Worm (Caenorhabditis elegans) whole organism, dauer: ENCODE results near the gene Y71H2AM.3.

Experiments used
- unc-62 ChIP-seq: sonication (generic microtip); optimal IDR thresholded peaks from 2 replicates; lab custom pipeline; 2017; ENCODE audit warnings: missing biosample characterization, missing genetic modification reagents, missing genetic modification characterization

Gene Y71H2AM.3

DNA sequence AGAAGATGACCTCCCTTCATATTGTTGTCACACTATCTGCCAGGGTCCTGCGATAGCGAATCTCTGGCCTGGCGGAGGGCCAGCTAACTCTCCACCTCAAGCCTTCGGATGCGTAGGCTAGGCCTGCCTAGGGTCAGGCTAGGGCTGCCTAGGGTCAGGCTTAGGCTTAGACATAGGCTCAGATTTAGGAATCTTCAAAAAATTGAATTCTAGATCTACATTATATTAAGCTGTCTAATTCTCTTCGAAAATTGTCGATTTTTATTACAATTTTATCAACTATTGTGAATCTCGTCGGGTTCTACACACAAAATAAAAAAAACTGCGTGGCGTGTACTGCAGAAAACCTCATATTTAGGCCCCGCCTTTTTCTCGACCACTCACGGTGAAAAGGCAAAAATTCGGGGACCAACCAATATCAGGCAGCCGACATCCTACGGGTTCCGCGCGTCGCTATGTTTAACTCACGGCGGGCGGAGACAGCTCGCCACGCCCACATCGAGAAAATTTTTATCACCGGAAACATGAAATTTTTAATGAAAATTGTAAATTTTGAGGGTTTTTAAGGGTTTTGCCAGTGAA is 9.7 kb upstream of the Y71H2AM.3 start:
- no peak for TF ChIP-seq unc-62 (GFP tag; lab: Kevin White, UChicago)

DNA sequence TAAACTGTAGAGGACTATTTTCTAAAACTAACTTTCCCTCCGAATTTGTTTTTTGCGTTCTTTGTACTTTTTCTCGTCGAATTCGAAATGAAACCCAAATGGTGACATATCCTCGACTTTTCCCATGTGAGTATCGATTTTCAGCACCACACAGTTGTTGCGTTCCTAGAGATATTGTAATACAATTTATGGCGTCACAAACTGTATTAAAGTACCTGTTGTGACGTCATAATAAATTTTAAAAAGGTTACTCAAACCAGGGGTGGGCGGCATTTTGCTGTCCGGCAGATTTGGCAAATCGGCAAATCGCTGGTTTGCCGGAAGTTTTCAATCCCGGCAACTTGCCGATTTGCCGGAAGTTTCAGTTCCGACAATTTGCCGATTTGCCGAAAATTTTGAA is 4.5 kb upstream of the Y71H2AM.3 start:
- no peak for TF ChIP-seq unc-62 (GFP tag; lab: Kevin White, UChicago)

DNA sequence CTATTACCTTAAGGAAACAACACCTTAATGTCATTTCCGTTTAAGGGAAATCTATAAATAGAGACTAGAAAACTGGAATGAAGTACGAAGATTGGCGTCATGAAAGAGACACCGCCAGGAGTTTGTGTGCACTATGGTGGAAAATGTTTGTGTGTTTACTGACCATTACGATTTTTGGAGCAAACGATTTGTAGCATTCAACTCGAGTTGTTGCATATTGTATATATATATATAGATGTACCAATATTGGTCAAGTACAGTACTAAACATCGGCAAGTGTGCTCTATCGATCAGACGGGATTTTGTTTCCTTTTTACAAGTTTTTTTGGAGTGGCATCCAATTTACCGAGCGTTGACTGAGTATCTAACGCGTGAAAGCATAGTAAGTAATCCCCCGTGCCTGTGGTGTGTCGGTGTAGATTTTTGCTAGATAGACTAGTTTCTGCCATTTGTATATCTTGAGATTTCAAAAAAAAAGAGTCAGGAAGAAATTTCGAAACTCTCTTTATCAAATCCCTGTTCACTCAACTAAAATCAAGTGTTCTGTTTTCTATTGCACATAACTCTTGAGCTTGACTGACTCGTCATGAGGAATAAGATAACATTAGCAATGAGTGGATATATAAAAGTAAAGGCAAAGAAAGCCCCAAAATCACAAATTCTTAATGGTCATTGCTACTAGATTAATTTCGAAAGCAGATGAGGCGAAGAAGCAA is 3.3 kb upstream of the Y71H2AM.3 start, which contains the start of the genes twk-45 and Y71H2AM.25:
Gene twk-45, minus strand, starts transcription at position 101 of the 716 bp plus-strand sequence.
Gene Y71H2AM.25, plus strand, starts transcription at position 666 of the 716 bp plus-strand sequence.
- no peak for TF ChIP-seq unc-62 (GFP tag; lab: Kevin White, UChicago)

DNA sequence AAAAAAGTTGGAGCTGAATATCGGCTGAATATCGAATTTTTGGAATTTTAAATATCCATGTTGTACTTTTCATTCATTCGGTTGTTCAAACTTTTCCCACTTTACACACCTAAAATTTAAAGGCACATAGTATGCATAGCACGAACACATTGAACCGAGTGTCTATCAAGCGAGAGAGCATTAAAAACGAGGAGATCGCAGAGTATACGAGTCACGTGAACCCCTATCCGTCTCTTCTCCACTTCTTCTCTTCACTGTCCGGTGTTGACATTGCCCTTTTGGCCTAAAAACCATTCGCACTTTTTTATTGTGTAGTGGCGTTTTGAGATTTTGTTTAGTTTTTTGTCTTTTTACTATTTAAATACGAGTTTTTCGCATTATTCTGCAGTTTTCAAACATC is 769 bp upstream of the Y71H2AM.3 start:
- no peak for TF ChIP-seq unc-62 (GFP tag; lab: Kevin White, UChicago)

DNA sequence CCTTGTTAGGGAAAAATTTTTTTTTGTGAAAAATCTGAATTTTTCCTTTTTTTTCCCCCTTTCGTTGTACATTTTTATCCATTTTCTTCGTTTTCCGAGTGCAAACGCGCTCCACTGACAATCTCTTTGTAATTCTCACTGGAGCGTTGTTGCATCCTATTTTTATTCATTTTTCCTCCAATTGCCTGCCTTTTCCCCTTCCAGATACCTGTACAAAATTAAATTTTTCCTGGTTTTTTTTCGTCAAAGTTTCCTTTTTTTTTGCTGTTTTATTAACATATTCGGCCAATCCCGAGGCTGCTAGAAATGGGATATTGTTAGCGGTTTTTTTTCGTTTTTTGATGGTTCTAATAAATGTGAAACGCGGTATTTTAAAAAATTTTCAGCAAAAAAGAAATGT is 6.2 kb downstream of the Y71H2AM.3 start:
- TF ChIP-seq unc-62 (GFP tag; lab: Kevin White, UChicago): no peak

DNA sequence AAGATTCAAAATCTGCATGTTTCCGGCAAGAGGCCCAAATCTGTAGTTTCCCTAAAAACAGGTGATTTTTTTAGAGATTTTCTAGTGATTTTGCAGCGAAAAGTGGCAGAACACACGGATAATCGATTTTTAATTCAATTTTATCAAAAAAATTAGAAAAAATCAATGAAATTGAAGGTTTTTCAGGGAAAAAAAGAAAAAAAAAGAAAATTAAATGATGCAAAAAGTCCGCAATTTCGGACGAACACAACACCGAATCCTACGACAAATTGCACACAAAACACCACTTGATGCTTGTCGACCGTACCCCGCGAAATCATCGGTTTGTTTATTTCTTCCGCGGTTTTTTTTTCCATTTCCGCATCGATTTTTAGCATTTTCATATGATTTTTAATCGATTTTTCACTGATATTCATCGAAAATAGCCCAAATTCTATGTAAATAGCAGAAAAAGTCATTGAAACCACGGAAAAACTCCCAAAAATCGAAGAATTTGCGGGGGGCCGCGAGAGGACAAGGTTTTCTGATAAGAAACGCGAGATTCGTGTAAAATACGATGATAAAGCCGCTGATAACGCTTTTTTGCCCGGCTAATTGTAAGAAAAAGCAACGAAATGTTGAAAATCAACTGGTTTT is 9.8 kb downstream of the Y71H2AM.3 start, which contains the start of gene tufm-1:
Gene tufm-1, minus strand, starts transcription at position 51 of the 636 bp plus-strand sequence.
- TF ChIP-seq unc-62 (GFP tag; lab: Kevin White, UChicago): no peak

DNA sequence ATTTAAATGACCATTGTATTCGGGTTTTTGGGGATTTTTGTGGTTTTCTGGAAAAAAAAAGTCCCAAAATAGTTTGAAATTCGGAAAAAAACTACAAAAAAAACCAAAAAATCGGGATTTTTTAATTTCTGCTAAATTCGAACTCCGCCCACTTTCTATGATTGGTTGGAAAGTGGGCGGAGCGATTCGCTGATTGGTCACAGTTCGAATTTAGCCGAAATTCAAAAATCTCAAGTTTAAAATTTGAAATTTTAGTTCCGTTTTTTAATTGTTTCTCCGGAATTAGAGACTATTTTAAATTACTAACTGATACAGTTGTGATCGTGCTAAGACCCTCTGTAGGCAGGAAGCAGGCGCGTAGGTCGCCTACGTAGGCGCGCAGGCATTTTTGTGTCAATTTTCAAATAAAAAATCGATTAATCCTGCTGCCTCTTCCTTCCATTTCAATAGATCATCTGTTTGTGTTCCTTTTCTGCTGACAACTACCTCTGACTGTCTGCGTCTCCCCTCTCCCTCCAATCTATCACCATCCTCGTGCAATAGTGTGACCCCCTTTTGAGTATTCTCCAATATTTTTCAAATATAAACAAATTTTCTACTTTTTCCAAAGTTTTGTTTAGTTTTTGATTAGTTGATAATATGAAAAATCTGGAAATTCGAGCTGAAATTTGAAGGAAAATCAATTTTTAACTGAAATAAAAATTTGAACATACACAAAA is 11.1 kb downstream of the Y71H2AM.3 start:
- no peak for TF ChIP-seq unc-62 (GFP tag; lab: Kevin White, UChicago)

DNA sequence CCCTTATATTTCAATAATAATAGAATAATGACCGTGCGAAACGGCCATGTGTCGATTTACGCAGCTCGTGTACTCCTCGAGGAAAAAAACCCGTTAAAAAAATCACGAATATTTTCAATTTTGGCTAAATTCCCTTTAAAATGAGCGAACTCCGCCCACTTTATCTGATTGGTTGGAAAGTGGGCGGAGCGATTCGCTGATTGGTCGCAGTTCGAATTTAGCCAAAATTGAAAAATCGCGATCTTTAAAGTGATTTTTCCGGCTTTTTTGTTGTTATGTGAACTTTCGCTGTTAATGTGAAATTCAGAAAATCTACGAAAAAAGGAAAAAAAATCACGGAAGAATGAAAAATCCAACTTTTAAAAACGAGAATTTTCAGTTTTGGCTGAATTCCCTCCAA is 12.6 kb downstream of the Y71H2AM.3 start:
- no peak for TF ChIP-seq unc-62 (GFP tag; lab: Kevin White, UChicago)

DNA sequence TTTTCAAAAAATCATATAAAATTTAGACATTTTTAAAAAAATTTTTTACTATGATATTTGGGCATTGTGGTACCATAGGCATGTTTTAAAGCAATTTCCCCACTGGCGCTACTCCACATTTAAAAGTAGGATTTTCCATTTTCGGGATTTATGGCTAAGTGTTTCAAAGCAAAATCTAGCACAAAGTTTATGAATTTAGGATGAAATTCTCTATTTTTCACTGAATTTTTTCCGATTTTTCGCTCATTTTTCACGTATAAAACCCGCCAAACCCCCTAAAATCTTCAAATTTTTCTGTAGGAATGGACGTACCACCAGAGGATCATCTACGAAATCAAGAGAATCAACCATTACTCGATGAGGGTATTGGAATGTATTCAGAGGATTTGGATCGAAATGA is 13.8 kb downstream of the Y71H2AM.3 start, which contains the start of gene pipp-4P:
Gene pipp-4P, plus strand, starts transcription at position 301 of the 400 bp plus-strand sequence.
- no peak for TF ChIP-seq unc-62 (GFP tag; lab: Kevin White, UChicago)

DNA sequence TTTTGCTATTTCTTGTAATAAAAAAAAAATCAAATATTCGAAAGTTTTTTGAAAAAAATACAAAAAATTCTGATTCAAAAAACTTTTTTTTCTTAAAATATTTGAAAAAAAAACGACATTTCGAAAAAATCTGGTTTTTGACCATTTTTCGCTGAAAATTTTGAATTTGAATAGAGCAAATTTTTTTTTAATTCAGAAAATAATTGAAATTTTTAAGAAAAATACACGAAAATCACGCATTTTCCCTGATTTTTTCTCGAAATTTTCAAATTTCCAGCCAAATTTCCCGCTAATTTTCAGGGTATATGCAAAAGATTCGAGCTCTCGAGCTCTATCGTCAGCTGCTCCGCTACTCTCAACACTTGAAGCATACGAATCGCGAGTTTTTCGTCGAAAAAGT is 21.5 kb downstream of the Y71H2AM.3 start, which contains the start of gene Y71H2AM.1:
Gene Y71H2AM.1, plus strand, starts transcription at position 301 of the 400 bp plus-strand sequence.
- no peak for TF ChIP-seq unc-62 (GFP tag; lab: Kevin White, UChicago)

DNA sequence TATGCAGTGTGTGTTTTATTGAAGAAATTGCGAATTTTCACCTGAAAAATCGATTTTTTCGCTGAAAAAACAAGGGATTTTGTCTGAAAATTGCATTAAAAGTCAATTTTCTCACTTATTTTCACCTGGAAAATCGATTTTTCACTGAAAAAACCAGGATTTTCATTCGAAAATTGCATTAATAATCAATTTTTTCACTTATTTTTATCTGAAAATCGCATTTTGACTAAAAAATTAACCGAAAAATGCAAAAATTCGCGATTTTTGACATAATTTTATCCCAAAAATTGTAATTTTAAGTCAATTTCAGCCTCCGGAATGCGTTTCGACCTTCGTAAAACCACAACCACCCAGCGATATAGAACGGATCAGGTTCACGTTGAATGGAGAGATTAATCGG is 27.3 kb downstream of the Y71H2AM.3 start, which contains the start of gene Y71H2AM.29:
Gene Y71H2AM.29, plus strand, starts transcription at position 301 of the 400 bp plus-strand sequence.
- no peak for TF ChIP-seq unc-62 (GFP tag; lab: Kevin White, UChicago)

DNA sequence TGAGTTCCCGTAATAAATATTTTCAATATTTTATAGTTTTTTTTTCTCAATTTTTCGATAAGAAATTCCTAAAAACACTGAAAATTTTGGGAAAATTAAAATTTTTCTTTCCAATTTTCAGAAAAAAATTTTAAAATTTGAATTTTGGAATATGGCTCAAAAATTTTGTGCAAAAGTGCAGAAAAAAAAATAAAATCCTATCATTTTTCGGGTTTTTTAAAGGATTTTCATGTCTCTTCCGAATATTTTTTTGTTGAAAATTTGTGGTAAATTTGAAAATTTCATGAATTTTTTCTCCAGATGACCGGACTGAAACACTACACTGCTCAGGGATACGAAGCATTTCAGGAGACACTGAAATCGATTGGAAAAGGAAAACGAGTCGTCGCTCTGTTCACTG is 29.1 kb downstream of the Y71H2AM.3 start, which contains the start of gene txdc-17:
Gene txdc-17, plus strand, starts transcription at position 301 of the 400 bp plus-strand sequence.
- no peak for TF ChIP-seq unc-62 (GFP tag; lab: Kevin White, UChicago)

DNA sequence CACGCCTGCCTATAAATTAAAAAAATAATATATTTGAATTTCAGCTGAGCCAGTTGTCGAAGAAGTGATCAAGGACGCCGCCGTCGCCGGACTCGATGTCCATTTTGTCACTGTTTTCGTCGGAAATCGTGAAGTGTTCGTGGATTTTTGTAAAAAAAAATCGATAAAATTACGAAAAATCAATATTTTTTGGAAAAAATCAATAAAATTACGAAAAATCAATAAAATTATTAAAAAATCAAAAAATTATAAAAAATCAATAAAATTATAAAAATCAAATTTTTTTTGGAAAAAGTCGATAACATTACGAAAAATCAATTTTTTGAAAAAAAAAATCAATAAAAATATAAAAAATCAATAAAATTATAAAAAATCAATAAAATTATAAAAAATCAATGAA is 29.8 kb downstream of the Y71H2AM.3 start:
- TF ChIP-seq unc-62 (GFP tag; lab: Kevin White, UChicago): no peak

DNA sequence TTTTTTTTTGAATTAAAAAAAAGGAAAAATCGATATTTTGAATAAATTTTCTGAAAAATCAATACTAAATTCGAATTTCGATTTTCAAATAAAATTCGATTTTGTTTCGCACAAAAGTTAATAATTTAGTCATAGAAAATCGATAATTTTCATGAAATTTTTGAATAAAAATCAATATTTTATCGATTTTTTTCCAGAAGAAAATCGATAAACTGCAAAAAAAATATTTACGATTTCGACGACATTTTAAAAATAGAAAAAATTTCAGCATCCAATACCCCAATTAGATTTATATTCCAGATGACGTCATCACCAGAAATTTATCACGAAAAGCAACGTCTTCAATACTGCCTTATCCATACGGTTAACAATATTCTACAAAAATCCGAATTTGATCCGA is 31.1 kb downstream of the Y71H2AM.3 start, which contains the start of gene josd-1:
Gene josd-1, plus strand, starts transcription at position 301 of the 400 bp plus-strand sequence.
- TF ChIP-seq unc-62 (GFP tag; lab: Kevin White, UChicago): no peak

DNA sequence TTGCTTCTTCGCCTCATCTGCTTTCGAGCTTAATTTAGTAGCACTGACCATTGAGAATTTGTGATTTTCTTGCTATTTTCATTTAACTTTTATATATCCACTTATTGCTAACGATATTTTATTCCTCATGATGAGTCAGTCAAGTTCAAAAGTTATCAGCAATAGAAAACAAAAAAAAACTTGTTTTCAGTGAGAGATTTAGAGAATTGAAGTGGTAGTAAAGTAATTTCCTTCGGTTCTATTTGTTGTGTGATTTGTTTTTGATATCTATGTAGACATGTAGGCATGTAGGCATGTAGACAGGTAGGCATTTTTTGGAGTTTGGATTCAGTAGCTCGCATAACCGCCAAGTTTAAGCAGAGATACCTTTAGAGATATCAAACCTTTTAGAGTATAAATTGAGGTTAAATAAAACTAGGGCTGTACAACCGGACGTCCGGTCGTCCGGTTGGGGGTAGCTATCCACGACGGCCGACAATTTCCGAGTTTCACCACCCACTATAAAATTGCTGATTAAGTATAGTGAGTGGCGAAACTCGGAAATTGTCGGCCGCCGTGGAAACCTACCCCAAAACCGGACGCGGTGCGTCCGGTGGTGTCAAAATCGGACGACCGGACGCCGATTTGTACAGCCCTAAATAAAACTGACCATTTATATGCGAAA is 35.8 kb downstream of the Y71H2AM.3 start, which contains the start of gene Y71H2AR.2:
Gene Y71H2AR.2, minus strand, starts transcription at position 51 of the 664 bp plus-strand sequence.
- TF ChIP-seq unc-62 (GFP tag; lab: Kevin White, UChicago): no peak
